Fruit fly (Drosophila melanogaster) Kc167 (cell line): Measurements from ENCODE around the gene Ork1.

ENCODE experiments used
- Myc ChIP-seq: fragments of >200 bp; optimal IDR thresholded peaks from 2 replicates; lab custom pipeline; 2017; ENCODE audit warnings: missing external identifiers
- Sin3A ChIP-seq: fragments of >200 bp; optimal IDR thresholded peaks from 2 replicates; lab custom pipeline; 2018; ENCODE audit warnings: missing external identifiers
- h ChIP-seq: fragments of >200 bp; optimal IDR thresholded peaks from 3 replicates; lab custom pipeline; 2018; ENCODE audit warnings: missing external identifiers
- psq ChIP-seq: fragments of >200 bp; optimal IDR thresholded peaks from 2 replicates; lab custom pipeline; 2017; ENCODE audit warnings: missing external identifiers
- ttk ChIP-seq: sonication (Bioruptor generic); optimal IDR thresholded peaks from 2 replicates; lab custom pipeline; 2017; ENCODE audit warnings: missing external identifiers

dm6 chrX:10926245-10926644, 35.2 kb upstream of the Ork1 start:
- TF ChIP-seq psq (lab: Kevin White, UChicago) = no peak
- TF ChIP-seq Sin3A = no peak
- TF ChIP-seq Myc (lab: Kevin White, UChicago) = no peak
- no peak for TF ChIP-seq h (lab: Kevin White, UChicago)
- TF ChIP-seq ttk = no peak
